Worm (Caenorhabditis elegans) whole organism, L3 larva: ENCODE results near the gene mrp-8.

Source experiments
- ceh-82 ChIP-seq: fragments of 150-350 bp; optimal IDR thresholded peaks from 2 replicates; lab custom pipeline; 2014; ENCODE audit warnings: missing biosample characterization, missing genetic modification characterization
- jun-1 ChIP-seq: fragments of 150-350 bp; optimal IDR thresholded peaks from 2 replicates; lab custom pipeline; 2014; ENCODE audit warnings: missing biosample characterization, missing genetic modification reagents, missing genetic modification characterization
- nhr-11 ChIP-seq: fragments of 150-350 bp; optimal IDR thresholded peaks from 2 replicates; lab custom pipeline; 2014; ENCODE audit warnings: missing biosample characterization, missing genetic modification characterization
- nhr-237 ChIP-seq: fragments of 150-350 bp; optimal IDR thresholded peaks from 2 replicates; lab custom pipeline; 2014; ENCODE audit warnings: missing biosample characterization, missing genetic modification characterization
- zag-1 ChIP-seq: fragments of 150-350 bp; optimal IDR thresholded peaks from 2 replicates; lab custom pipeline; 2014; ENCODE audit warnings: missing biosample characterization, missing genetic modification characterization
- ztf-11 ChIP-seq: fragments of 150-350 bp; optimal IDR thresholded peaks from 2 replicates; lab custom pipeline; 2014; ENCODE audit warnings: missing biosample characterization, missing genetic modification characterization

DNA sequence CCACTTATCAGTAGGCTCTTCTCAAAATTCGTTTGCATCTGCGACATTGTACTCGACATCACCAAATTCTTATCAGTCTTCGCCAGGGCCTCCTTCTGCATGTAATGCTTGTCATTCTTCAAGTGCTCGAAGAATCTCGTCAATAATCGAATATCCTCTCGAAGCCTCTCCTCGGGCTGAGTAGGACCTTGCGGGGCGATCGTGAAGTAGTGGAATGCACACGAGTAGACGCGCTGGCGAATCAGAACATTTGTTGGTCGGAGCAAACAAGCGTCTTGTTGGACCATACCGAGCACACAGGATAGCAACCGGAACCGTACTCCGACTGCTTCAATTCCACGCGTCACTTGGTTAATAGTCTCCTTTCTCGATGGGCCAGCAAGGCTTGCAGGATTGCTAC, 42.6 kb downstream of the mrp-8 start:
- TF ChIP-seq ztf-11 (tag; lab: Kevin White, UChicago) = no peak
- TF ChIP-seq zag-1 = no peak
- no peak for TF ChIP-seq nhr-237
- TF ChIP-seq nhr-11 = no peak
- no peak for TF ChIP-seq jun-1 (tag; lab: Kevin White, UChicago)
- no peak for TF ChIP-seq ceh-82 (tag; lab: Kevin White, UChicago)
